Worm (Caenorhabditis elegans): ENCODE data around the gene C16C8.7.

DNA sequence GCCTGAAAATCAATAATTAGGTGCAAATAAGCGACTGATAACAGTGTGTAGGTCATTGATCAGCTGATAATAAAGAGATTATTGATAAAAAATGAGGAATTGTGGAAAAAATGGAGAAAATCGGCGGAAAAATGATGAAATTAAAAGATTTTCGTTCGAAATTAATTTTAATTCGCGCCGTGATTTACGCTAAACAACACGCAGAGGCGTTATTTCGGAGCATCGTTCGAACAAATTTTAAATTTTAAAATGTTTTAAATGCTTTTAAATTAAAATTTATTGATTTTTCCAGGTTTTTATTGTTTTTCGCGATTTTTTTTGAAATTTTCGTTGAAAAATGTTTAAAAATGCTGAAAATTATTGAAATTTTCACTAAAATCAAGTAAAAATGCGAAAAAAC is 39.4 kb upstream of the C16C8.7 start, which contains the start of gene Y49F6B.9:
- TF ChIP-seq ama-1 (optimal IDR thresholded peaks at IDR 0.05) (no peak), nhr-12 (tag; optimal IDR thresholded peaks at IDR 0.05) (no peak)

Measured in whole organism, L2 larva.